Fruit fly (Drosophila melanogaster) whole organism, embryonic: ENCODE data around the gene Fnta.

Source experiments
- Aef1 ChIP-seq: fragments of 200-800 bp; sonication (Bioruptor generic); IDR thresholded peaks from 3 replicates; pipeline ENCODE4 v1.3.6; 2022; ENCODE audit warnings: missing biosample characterization, missing genetic modification characterization
- Bdp1 ChIP-seq: fragments of 200-800 bp; sonication (Bioruptor generic); optimal IDR thresholded peaks from 3 replicates; lab custom pipeline; 2016; ENCODE audit warnings: missing biosample characterization, missing genetic modification characterization
- CG10321 ChIP-seq: fragments of 200-800 bp; sonication (Bioruptor generic); IDR thresholded peaks from 2 replicates; pipeline ENCODE4 v1.3.6; 2022; ENCODE audit warnings: missing biosample characterization, missing genetic modification characterization
- CG11723 ChIP-seq: fragments of 200-800 bp; sonication (Bioruptor generic); optimal IDR thresholded peaks from 2 replicates; lab custom pipeline; 2017; ENCODE audit warnings: missing biosample characterization, mild to moderate bottlenecking, missing genetic modification characterization
- CG12071 ChIP-seq: fragments of 200-800 bp; sonication (Bioruptor generic); optimal IDR thresholded peaks from 3 replicates; lab custom pipeline; 2018; ENCODE audit warnings: missing biosample characterization, mild to moderate bottlenecking, missing genetic modification characterization
- CG15011 ChIP-seq: fragments of 200-800 bp; sonication (Bioruptor generic); optimal IDR thresholded peaks from 3 replicates; lab custom pipeline; 2018; ENCODE audit warnings: missing biosample characterization, mild to moderate bottlenecking, missing genetic modification characterization
- CG15514 ChIP-seq: fragments of 200-800 bp; sonication (Bioruptor generic); optimal IDR thresholded peaks from 3 replicates; lab custom pipeline; 2017; ENCODE audit warnings: missing biosample characterization, missing genetic modification characterization, mild to moderate bottlenecking, moderate library complexity, missing genetic modification reagents
- CG17328 ChIP-seq: fragments of 200-800 bp; sonication (Bioruptor generic); IDR thresholded peaks from 2 replicates; pipeline ENCODE4 v1.3.6; 2022; ENCODE audit warnings: missing biosample characterization, missing genetic modification characterization
- CG17829 ChIP-seq: fragments of 200-800 bp; optimal IDR thresholded peaks from 2 replicates; lab custom pipeline; 2019; ENCODE audit warnings: missing biosample characterization, mild to moderate bottlenecking, missing genetic modification characterization, moderate library complexity
- CG2889 ChIP-seq: fragments of 200-800 bp; sonication (Bioruptor generic); IDR thresholded peaks from 3 replicates; pipeline ENCODE4 v1.3.6; 2022; ENCODE audit warnings: missing biosample characterization, missing genetic modification characterization
- CG31224 ChIP-seq: fragments of 200-800 bp; sonication (Bioruptor generic); IDR thresholded peaks from 2 replicates; pipeline ENCODE4 v1.3.6; 2022; ENCODE audit warnings: missing biosample characterization, missing genetic modification characterization
- CG4282 ChIP-seq: fragments of 200-800 bp; sonication (Bioruptor generic); optimal IDR thresholded peaks from 2 replicates; lab custom pipeline; 2016; ENCODE audit warnings: missing biosample characterization, missing genetic modification characterization
- CG4328 ChIP-seq: fragments of 200-800 bp; sonication (Bioruptor generic); optimal IDR thresholded peaks from 3 replicates; lab custom pipeline; 2017; ENCODE audit warnings: missing biosample characterization, missing genetic modification reagents, missing genetic modification characterization
- CG7372 ChIP-seq: fragments of 200-800 bp; sonication (Bioruptor generic); IDR thresholded peaks from 2 replicates; pipeline ENCODE4 v1.3.6; 2022; ENCODE audit warnings: missing biosample characterization, missing genetic modification characterization
- CG8388 ChIP-seq: fragments of 200-800 bp; sonication (Bioruptor generic); optimal IDR thresholded peaks from 2 replicates; lab custom pipeline; 2019; ENCODE audit warnings: missing biosample characterization, mild to moderate bottlenecking, missing genetic modification characterization, moderate library complexity
- CG8944 ChIP-seq: fragments of 200-800 bp; sonication (Bioruptor generic); optimal IDR thresholded peaks from 3 replicates; lab custom pipeline; 2016; ENCODE audit warnings: missing biosample characterization, missing genetic modification characterization
- CG9215 ChIP-seq: fragments of 200-800 bp; sonication (Bioruptor generic); IDR thresholded peaks from 2 replicates; pipeline ENCODE4 v1.3.6; 2022; ENCODE audit warnings: missing biosample characterization, missing genetic modification characterization
- CG9817 ChIP-seq: fragments of 200-800 bp; sonication (Bioruptor generic); optimal IDR thresholded peaks from 2 replicates; lab custom pipeline; 2018; ENCODE audit warnings: missing biosample characterization, mild to moderate bottlenecking, missing genetic modification characterization, moderate library complexity
- CG9932 ChIP-seq: fragments of 200-800 bp; sonication (Bioruptor generic); IDR thresholded peaks from 2 replicates; pipeline ENCODE4 v1.3.6; 2022; ENCODE audit warnings: missing biosample characterization, missing genetic modification characterization
- CTCF ChIP-seq: fragments of 200-800 bp; sonication (Bioruptor generic); optimal IDR thresholded peaks from 2 replicates; lab custom pipeline; 2017; ENCODE audit warnings: missing biosample characterization, mild to moderate bottlenecking, missing genetic modification characterization, moderate library complexity
- CkIIα-i1 ChIP-seq: fragments of 200-800 bp; sonication (Bioruptor generic); IDR thresholded peaks from 2 replicates; pipeline ENCODE4 v1.3.6; 2022; ENCODE audit warnings: missing biosample characterization, missing genetic modification characterization
- Deaf1 ChIP-seq: fragments of 200-800 bp; optimal IDR thresholded peaks from 3 replicates; lab custom pipeline; 2019; ENCODE audit warnings: missing biosample characterization, mild to moderate bottlenecking, missing genetic modification characterization, moderate library complexity
- Dll ChIP-seq: fragments of 200-800 bp; sonication (Bioruptor generic); IDR thresholded peaks from 4 replicates; pipeline ENCODE4 v1.3.6; 2022; ENCODE audit warnings: missing biosample characterization, missing genetic modification characterization; ENCODE audit not compliant: partially characterized antibody
- ERR ChIP-seq: fragments of 200-800 bp; sonication (Bioruptor generic); optimal IDR thresholded peaks from 2 replicates; lab custom pipeline; 2016; ENCODE audit warnings: missing biosample characterization, missing genetic modification characterization
- Fer2 ChIP-seq: fragments of 200-800 bp; sonication (Bioruptor generic); optimal IDR thresholded peaks from 2 replicates; lab custom pipeline; 2018; ENCODE audit warnings: missing biosample characterization, mild to moderate bottlenecking, missing genetic modification characterization, moderate library complexity
- MTF-1 ChIP-seq: fragments of 200-800 bp; sonication (Bioruptor generic); optimal IDR thresholded peaks from 2 replicates; lab custom pipeline; 2018; ENCODE audit warnings: missing biosample characterization, mild to moderate bottlenecking, missing genetic modification characterization, borderline replicate concordance
- Myb ChIP-seq: fragments of 200-800 bp; sonication (Bioruptor generic); optimal IDR thresholded peaks from 2 replicates; lab custom pipeline; 2016; ENCODE audit warnings: missing biosample characterization, missing genetic modification characterization
- NK7.1 ChIP-seq: fragments of 200-800 bp; sonication (Bioruptor generic); optimal IDR thresholded peaks from 3 replicates; lab custom pipeline; 2016; ENCODE audit warnings: missing biosample characterization, missing genetic modification characterization
- Nf-YA ChIP-seq: fragments of 200-800 bp; sonication (Bioruptor generic); IDR thresholded peaks from 2 replicates; pipeline ENCODE4 v1.3.6; 2022; ENCODE audit warnings: missing biosample characterization, missing genetic modification characterization
- Sin3A ChIP-seq: fragments of >200 bp; optimal IDR thresholded peaks from 2 replicates; lab custom pipeline; 2018
- Trl ChIP-seq, 3 experiments: fragments of >200 bp in 2 of 3; fragments of 200-800 bp in 1 of 3; sonication (Bioruptor generic) in 1 of 3; optimal IDR thresholded peaks; 2 replicates in 1 of 3; 3 replicates in 2 of 3; lab custom pipeline; 2016 to 2017; ENCODE audit warnings: missing biosample characterization in 1 of 3, missing genetic modification characterization in 1 of 3
- ac ChIP-seq: fragments of 200-800 bp; sonication (Bioruptor generic); optimal IDR thresholded peaks from 3 replicates; lab custom pipeline; 2017; ENCODE audit warnings: missing biosample characterization, mild to moderate bottlenecking, missing genetic modification characterization
- aop ChIP-seq: fragments of 200-800 bp; sonication (Bioruptor generic); IDR thresholded peaks from 2 replicates; pipeline ENCODE4 v1.3.6; 2022; ENCODE audit warnings: missing biosample characterization, missing genetic modification characterization
- ase ChIP-seq: fragments of 200-800 bp; sonication (Bioruptor generic); IDR thresholded peaks from 3 replicates; pipeline ENCODE4 v1.3.6; 2022; ENCODE audit warnings: missing biosample characterization, missing genetic modification characterization
- bbx ChIP-seq: fragments of 200-800 bp; sonication (Bioruptor generic); IDR thresholded peaks from 2 replicates; pipeline ENCODE4 v1.3.6; 2022; ENCODE audit warnings: missing biosample characterization, missing genetic modification characterization; ENCODE audit not compliant: partially characterized antibody
- bcd ChIP-seq: fragments of 200-800 bp; sonication (Bioruptor generic); optimal IDR thresholded peaks from 2 replicates; lab custom pipeline; 2017; ENCODE audit warnings: missing biosample characterization, mild to moderate bottlenecking, missing genetic modification characterization
- dmrt99B ChIP-seq: fragments of 200-800 bp; sonication (Bioruptor generic); optimal IDR thresholded peaks from 2 replicates; lab custom pipeline; 2018; ENCODE audit warnings: missing biosample characterization, mild to moderate bottlenecking, missing genetic modification characterization, moderate library complexity
- exex ChIP-seq: fragments of 200-800 bp; sonication (Bioruptor generic); optimal IDR thresholded peaks from 4 replicates; lab custom pipeline; 2018; ENCODE audit warnings: missing biosample characterization, mild to moderate bottlenecking, missing genetic modification characterization, moderate library complexity
- fd64A ChIP-seq: fragments of 200-800 bp; sonication (Bioruptor generic); optimal IDR thresholded peaks from 3 replicates; lab custom pipeline; 2018; ENCODE audit warnings: missing biosample characterization, mild to moderate bottlenecking, missing genetic modification characterization
- fu2 ChIP-seq: fragments of 200-800 bp; sonication (Bioruptor generic); optimal IDR thresholded peaks from 2 replicates; lab custom pipeline; 2016; ENCODE audit warnings: missing biosample characterization, missing genetic modification characterization
- gro ChIP-seq: fragments of 200-800 bp; sonication (Bioruptor generic); optimal IDR thresholded peaks from 2 replicates; lab custom pipeline; 2016; ENCODE audit warnings: missing biosample characterization, missing genetic modification characterization
- h ChIP-seq: fragments of >200 bp; optimal IDR thresholded peaks from 2 replicates; lab custom pipeline; 2017
- inv ChIP-seq: fragments of 200-800 bp; sonication (Bioruptor generic); IDR thresholded peaks from 2 replicates; pipeline ENCODE4 v1.3.6; 2022; ENCODE audit warnings: missing biosample characterization, missing genetic modification characterization; ENCODE audit not compliant: partially characterized antibody
- luna ChIP-seq: fragments of 200-800 bp; sonication (Bioruptor generic); optimal IDR thresholded peaks from 2 replicates; lab custom pipeline; 2016; ENCODE audit warnings: missing biosample characterization, missing genetic modification characterization
- pb ChIP-seq: fragments of 200-800 bp; sonication (Bioruptor generic); optimal IDR thresholded peaks from 3 replicates; lab custom pipeline; 2016; ENCODE audit warnings: missing biosample characterization, missing genetic modification characterization
- phol ChIP-seq: fragments of 200-800 bp; sonication (Bioruptor generic); optimal IDR thresholded peaks from 3 replicates; lab custom pipeline; 2018; ENCODE audit warnings: missing biosample characterization, mild to moderate bottlenecking, missing genetic modification characterization, moderate library complexity
- pita ChIP-seq: fragments of 200-800 bp; sonication (Bioruptor generic); optimal IDR thresholded peaks from 2 replicates; lab custom pipeline; 2017; ENCODE audit warnings: missing biosample characterization, mild to moderate bottlenecking, missing genetic modification characterization
- scrt ChIP-seq: fragments of 200-800 bp; sonication (Bioruptor generic); optimal IDR thresholded peaks from 2 replicates; lab custom pipeline; 2018; ENCODE audit warnings: missing biosample characterization, mild to moderate bottlenecking, missing genetic modification characterization, moderate library complexity
- twi ChIP-seq: fragments of 200-800 bp; optimal IDR thresholded peaks from 2 replicates; lab custom pipeline; 2019; ENCODE audit warnings: missing biosample characterization, mild to moderate bottlenecking, missing genetic modification characterization, moderate library complexity
- unc-4 ChIP-seq: fragments of 200-800 bp; sonication (Bioruptor generic); IDR thresholded peaks from 2 replicates; pipeline ENCODE4 v1.3.6; 2022; ENCODE audit warnings: missing biosample characterization, missing genetic modification characterization; ENCODE audit not compliant: partially characterized antibody
- vvl ChIP-seq: fragments of 200-800 bp; sonication (Bioruptor generic); IDR thresholded peaks from 2 replicates; pipeline ENCODE4 v1.3.6; 2022; ENCODE audit warnings: missing biosample characterization, missing genetic modification characterization
- zfh1 ChIP-seq: fragments of 200-800 bp; sonication (Bioruptor generic); IDR thresholded peaks from 3 replicates; pipeline ENCODE4 v1.3.6; 2022; ENCODE audit warnings: missing biosample characterization, missing genetic modification characterization

The Fnta gene

DNA sequence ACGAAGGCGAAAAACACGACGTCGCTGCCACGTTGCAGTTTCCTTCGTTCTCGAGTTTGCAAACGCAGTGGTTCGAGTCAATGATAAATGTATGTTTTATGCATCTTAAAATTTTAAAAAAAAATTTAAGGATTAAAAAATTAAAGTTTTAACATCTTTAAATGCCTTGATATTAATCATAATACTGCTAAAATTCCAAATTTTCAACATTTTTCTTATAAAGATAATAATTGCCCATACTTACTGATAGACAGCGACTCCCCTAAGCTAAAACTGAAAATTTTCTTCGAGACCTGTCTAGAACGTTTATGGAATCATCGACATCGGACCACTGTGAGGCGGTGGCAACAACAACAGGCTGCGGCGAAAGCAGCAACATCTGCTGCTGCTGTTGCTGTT is 9.2 kb downstream of the Fnta start (continued):
- no peak for TF ChIP-seq MTF-1 (GFP tag; lab: Kevin White, UChicago)
- no peak for TF ChIP-seq Trl (optimal IDR thresholded peaks at IDR 0.05; lab: Kevin White, UChicago)
- peak; percentile 50 for TF ChIP-seq Trl (GFP tag; optimal IDR thresholded peaks at IDR 0.05; lab: Kevin White, UChicago)
- TF ChIP-seq vvl (GFP tag; lab: Robert Waterston, UW) = peak; percentile 65
- no peak for TF ChIP-seq pb
- peak; percentile 14 for TF ChIP-seq ERR (GFP tag; lab: Kevin White, UChicago)
- no peak for TF ChIP-seq fd64A
- TF ChIP-seq unc-4 (GFP tag; lab: Robert Waterston, UW) = no peak
- TF ChIP-seq inv = no peak
- no peak for TF ChIP-seq CG4328 (GFP tag; lab: Kevin White, UChicago)
- TF ChIP-seq luna = no peak
- peak; percentile 59 for TF ChIP-seq CG15514 (GFP tag; lab: Kevin White, UChicago)
- peak; percentile 15 for TF ChIP-seq CG11723 (GFP tag; lab: Kevin White, UChicago)
- TF ChIP-seq ac (GFP tag; lab: Kevin White, UChicago) = no peak
- TF ChIP-seq exex (tag; lab: Kevin White, UChicago) = peak; percentile 27
- TF ChIP-seq CG2889 (GFP tag; lab: Robert Waterston, UW) = peak; percentile 67
- 0 out of 3 replicates have a peak, but pooled peaks have one; percentile 31 for TF ChIP-seq ase (GFP tag; lab: Robert Waterston, UW)
- TF ChIP-seq Myb (GFP tag; lab: Kevin White, UChicago) = peak; percentile 2
- no peak for TF ChIP-seq h (lab: Kevin White, UChicago)
- TF ChIP-seq CG12071 (GFP tag; lab: Kevin White, UChicago) = peak; percentile 8
- no peak for TF ChIP-seq CG8944 (GFP tag; lab: Kevin White, UChicago)
- TF ChIP-seq CG9817 = peak; percentile 49
- no peak for TF ChIP-seq Dll (GFP tag; lab: Robert Waterston, UW)
- peak; percentile 65 for TF ChIP-seq phol (tag; lab: Kevin White, UChicago)
- no peak for TF ChIP-seq fu2
- peak; percentile 45 for TF ChIP-seq twi (tag; lab: Kevin White, UChicago)
- no peak for TF ChIP-seq CG10321
- TF ChIP-seq gro (GFP tag; lab: Kevin White, UChicago) = peak; percentile 56
- TF ChIP-seq bbx = no peak
- TF ChIP-seq CG15011 (GFP tag; lab: Kevin White, UChicago) = peak; percentile 63
- TF ChIP-seq CG9932 (GFP tag; lab: Robert Waterston, UW) = peak; percentile 73
- no peak for TF ChIP-seq Sin3A
- TF ChIP-seq CG4282 = peak; percentile 53
- TF ChIP-seq CG7372 (GFP tag; lab: Robert Waterston, UW) = peak; percentile 75
- TF ChIP-seq Aef1 (GFP tag; lab: Robert Waterston, UW) = peak; percentile 69
- no peak for TF ChIP-seq aop (GFP tag; lab: Robert Waterston, UW)
- TF ChIP-seq NK7.1 = no peak
- TF ChIP-seq Deaf1 (tag; lab: Kevin White, UChicago) = peak; percentile 86
- TF ChIP-seq dmrt99B (tag; lab: Kevin White, UChicago) = peak; percentile 85
- TF ChIP-seq CG17829 (tag; lab: Kevin White, UChicago) = peak; percentile 6
- peak; percentile 64 for TF ChIP-seq CG9215
- TF ChIP-seq CG31224 = peak; percentile 50; the same call in 1 of the 2 replicates
- TF ChIP-seq scrt (GFP tag; lab: Kevin White, UChicago) = peak; percentile 67
- no peak for TF ChIP-seq CkIIα-i1 (GFP tag; lab: Robert Waterston, UW)
- peak; percentile 5 for TF ChIP-seq pita (GFP tag; lab: Kevin White, UChicago)
- no peak for TF ChIP-seq CG8388 (GFP tag; lab: Kevin White, UChicago)
- TF ChIP-seq CTCF (GFP tag; lab: Kevin White, UChicago) = peak; percentile 3
- TF ChIP-seq CG17328 = peak; percentile 35; the same call in 1 of the 2 replicates
- no peak for TF ChIP-seq Nf-YA (GFP tag; lab: Robert Waterston, UW)
- peak; percentile 72 for TF ChIP-seq bcd (GFP tag; lab: Kevin White, UChicago)
- TF ChIP-seq Fer2 (tag; lab: Kevin White, UChicago) = peak; percentile 31
- no peak for TF ChIP-seq Bdp1 (GFP tag; lab: Kevin White, UChicago)
- TF ChIP-seq zfh1 = peak; percentile 69
